Worm (Caenorhabditis elegans) whole organism, L1 larva: Measurements from ENCODE around the gene C04A11.1.

Experiments used
- C04F5.9 ChIP-seq: sonication (generic microtip); optimal IDR thresholded peaks from 2 replicates; lab custom pipeline; 2016; ENCODE audit warnings: missing genetic modification characterization, missing compliant biosample characterization
- aly-2 ChIP-seq: fragments of 150-350 bp; optimal IDR thresholded peaks from 2 replicates; lab custom pipeline; 2014; ENCODE audit warnings: missing biosample characterization, missing genetic modification characterization
- blmp-1 ChIP-seq: fragments of 150-350 bp; optimal IDR thresholded peaks from 2 replicates; lab custom pipeline; 2014; ENCODE audit warnings: missing biosample characterization, missing genetic modification characterization
- ceh-8 ChIP-seq: fragments of 200-800 bp; sonication (Bioruptor generic); optimal IDR thresholded peaks from 2 replicates; lab custom pipeline; 2018; ENCODE audit warnings: mild to moderate bottlenecking, missing genetic modification characterization, moderate library complexity, missing compliant biosample characterization
- ceh-88 ChIP-seq: fragments of 200-800 bp; sonication (Bioruptor generic); IDR thresholded peaks from 2 replicates; pipeline ENCODE4 v1.3.6; 2022; ENCODE audit warnings: missing genetic modification characterization, missing compliant biosample characterization
- dpl-1 ChIP-seq, 3 experiments: fragments of 150-350 bp in 2 of 3; sonication (generic microtip) in 1 of 3; optimal IDR thresholded peaks; 2 replicates each; lab custom pipeline; 2014 to 2017; ENCODE audit warnings: missing biosample characterization in 3 of 3, missing genetic modification characterization in 3 of 3, missing genetic modification reagents in 3 of 3
- fkh-10 ChIP-seq: sonication (generic microtip); optimal IDR thresholded peaks from 2 replicates; lab custom pipeline; 2017; ENCODE audit warnings: missing biosample characterization, missing genetic modification reagents, missing genetic modification characterization
- irx-1 ChIP-seq: sonication (generic microtip); optimal IDR thresholded peaks from 2 replicates; lab custom pipeline; 2016; ENCODE audit warnings: missing genetic modification characterization, missing compliant biosample characterization
- isw-1 ChIP-seq: fragments of 200-800 bp; sonication (Bioruptor generic); IDR thresholded peaks from 2 replicates; pipeline ENCODE4 v1.3.6; 2022; ENCODE audit warnings: missing genetic modification characterization, missing compliant biosample characterization
- lin-13 ChIP-seq: fragments of 150-350 bp; optimal IDR thresholded peaks from 2 replicates; lab custom pipeline; 2014; ENCODE audit warnings: missing biosample characterization, missing genetic modification reagents, missing genetic modification characterization
- lin-14 ChIP-seq: fragments of 200-800 bp; sonication (Bioruptor generic); optimal IDR thresholded peaks from 2 replicates; lab custom pipeline; 2018; ENCODE audit warnings: mild to moderate bottlenecking, missing genetic modification characterization, moderate library complexity, missing compliant biosample characterization
- lin-35 ChIP-seq, 2 experiments: fragments of 150-350 bp; optimal IDR thresholded peaks; 2 replicates each; lab custom pipeline; 2014; ENCODE audit warnings: missing biosample characterization in 2 of 2, missing genetic modification characterization in 2 of 2, missing genetic modification reagents in 2 of 2
- lir-3 ChIP-seq: sonication (generic microtip); optimal IDR thresholded peaks from 2 replicates; lab custom pipeline; 2016; ENCODE audit warnings: mild to moderate bottlenecking, missing genetic modification characterization, moderate library complexity, missing compliant biosample characterization; ENCODE audit not compliant: poor library complexity
- lsy-2 ChIP-seq, 2 experiments: fragments of 150-350 bp; optimal IDR thresholded peaks; 2 replicates each; lab custom pipeline; 2014; ENCODE audit warnings: missing biosample characterization in 2 of 2, missing genetic modification characterization in 2 of 2
- mdl-1 ChIP-seq, 2 experiments: fragments of 150-350 bp; optimal IDR thresholded peaks; 2 replicates each; lab custom pipeline; 2014 to 2017; ENCODE audit warnings: missing biosample characterization in 2 of 2, missing genetic modification characterization in 2 of 2, inconsistent platforms in 1 of 2
- nhr-19 ChIP-seq: fragments of 200-800 bp; sonication (Bioruptor generic); conservative IDR thresholded peaks from 2 replicates; pipeline ENCODE4 v1.3.6; 2022; ENCODE audit warnings: missing genetic modification characterization, missing compliant biosample characterization
- nhr-20 ChIP-seq: sonication (generic microtip); optimal IDR thresholded peaks from 2 replicates; lab custom pipeline; 2016; ENCODE audit warnings: mild to moderate bottlenecking, missing genetic modification characterization, missing compliant biosample characterization
- nhr-47 ChIP-seq: sonication (generic microtip); optimal IDR thresholded peaks from 2 replicates; lab custom pipeline; 2016; ENCODE audit warnings: mild to moderate bottlenecking, missing genetic modification characterization, moderate library complexity, missing compliant biosample characterization
- nhr-71 ChIP-seq: sonication (generic microtip); optimal IDR thresholded peaks from 2 replicates; lab custom pipeline; 2016; ENCODE audit warnings: mild to moderate bottlenecking, missing genetic modification characterization, moderate library complexity, missing compliant biosample characterization
- nhr-76 ChIP-seq: sonication (generic microtip); optimal IDR thresholded peaks from 2 replicates; lab custom pipeline; 2017; ENCODE audit warnings: missing biosample characterization, missing genetic modification characterization
- nhr-84 ChIP-seq: sonication (generic microtip); optimal IDR thresholded peaks from 2 replicates; lab custom pipeline; 2017; ENCODE audit warnings: missing biosample characterization, missing genetic modification characterization
- rnt-1 ChIP-seq: sonication (generic microtip); optimal IDR thresholded peaks from 2 replicates; lab custom pipeline; 2016; ENCODE audit warnings: mild to moderate bottlenecking, missing genetic modification characterization, moderate library complexity, missing compliant biosample characterization
- skn-1 ChIP-seq: fragments of 150-350 bp; optimal IDR thresholded peaks from 2 replicates; lab custom pipeline; 2014; ENCODE audit warnings: missing biosample characterization, missing genetic modification characterization
- snpc-4 ChIP-seq: fragments of 150-350 bp; optimal IDR thresholded peaks from 2 replicates; lab custom pipeline; 2014; ENCODE audit warnings: missing biosample characterization, missing genetic modification characterization
- snu-23 ChIP-seq: sonication (generic microtip); optimal IDR thresholded peaks from 2 replicates; lab custom pipeline; 2016; ENCODE audit warnings: missing genetic modification characterization, missing compliant biosample characterization
- sptf-1 ChIP-seq: fragments of 150-350 bp; optimal IDR thresholded peaks from 2 replicates; lab custom pipeline; 2014; ENCODE audit warnings: missing biosample characterization, missing genetic modification characterization
- swsn-7 ChIP-seq: sonication (generic microtip); optimal IDR thresholded peaks from 2 replicates; lab custom pipeline; 2016; ENCODE audit warnings: missing genetic modification characterization, missing compliant biosample characterization
- unc-130 ChIP-seq: fragments of 150-350 bp; optimal IDR thresholded peaks from 2 replicates; lab custom pipeline; 2017; ENCODE audit warnings: missing biosample characterization, missing genetic modification characterization, inconsistent platforms
- unc-62 ChIP-seq: fragments of 150-350 bp; optimal IDR thresholded peaks from 2 replicates; lab custom pipeline; 2014; ENCODE audit warnings: missing biosample characterization, missing genetic modification reagents, missing genetic modification characterization
- vab-15 ChIP-seq: sonication (generic microtip); optimal IDR thresholded peaks from 2 replicates; lab custom pipeline; 2017; ENCODE audit warnings: missing genotype, mild to moderate bottlenecking, missing genetic modification characterization, missing compliant biosample characterization
- zag-1 ChIP-seq: fragments of 150-350 bp; optimal IDR thresholded peaks from 2 replicates; lab custom pipeline; 2014; ENCODE audit warnings: missing biosample characterization, missing genetic modification characterization

Gene C04A11.1

DNA sequence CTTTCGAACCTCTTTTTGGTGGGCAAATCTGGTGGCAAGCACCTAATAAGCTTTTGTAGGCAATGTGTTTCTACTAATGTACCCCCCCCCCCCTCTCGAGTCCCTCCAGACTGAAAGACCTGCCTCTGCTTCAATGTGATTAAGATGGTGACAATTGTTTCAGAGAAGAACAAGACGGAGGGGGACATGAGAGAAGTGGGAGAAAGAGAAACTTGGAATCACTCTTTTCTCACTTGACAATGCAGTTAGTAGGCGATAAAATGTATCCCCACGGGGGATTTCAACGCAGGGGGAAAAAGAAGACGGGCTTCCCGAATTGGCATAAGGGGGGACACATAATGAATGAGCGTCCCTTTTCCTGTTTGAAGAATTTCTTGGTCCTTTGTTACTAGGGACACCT, 28.1 kb upstream of the C04A11.1 start:
- TF ChIP-seq nhr-71 (tag; lab: Kevin White, UChicago) (peak; percentile 17), ceh-8 (GFP tag; lab: Kevin White, UChicago) (peak; percentile 20), unc-62 (GFP tag; lab: Kevin White, UChicago) (no peak), lin-14 (GFP tag; lab: Kevin White, UChicago) (peak; percentile 59)

DNA sequence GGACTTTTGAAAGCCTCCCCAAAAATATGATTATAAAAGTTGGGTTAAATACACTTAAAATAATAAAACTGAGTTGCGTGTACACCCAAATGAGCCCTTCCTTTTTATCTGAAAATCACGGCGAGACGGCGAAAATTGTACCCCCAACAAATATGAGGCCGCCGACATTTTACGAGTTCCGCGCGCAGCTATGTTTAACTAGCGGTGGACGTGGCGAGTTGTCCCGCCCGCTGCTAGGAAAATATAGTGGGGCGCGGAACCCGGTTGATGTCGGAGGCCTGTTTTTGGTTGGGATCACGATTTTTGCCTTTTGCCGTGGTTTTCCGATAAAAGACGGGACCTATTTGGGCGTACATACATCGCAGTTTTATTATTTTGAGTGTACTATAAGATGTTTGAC, 27.3 kb upstream of the C04A11.1 start:
- TF ChIP-seq vab-15 (tag; lab: Kevin White, UChicago) (no peak), snpc-4 (tag; lab: Kevin White, UChicago) (peak; percentile 82), blmp-1 (no peak)

DNA sequence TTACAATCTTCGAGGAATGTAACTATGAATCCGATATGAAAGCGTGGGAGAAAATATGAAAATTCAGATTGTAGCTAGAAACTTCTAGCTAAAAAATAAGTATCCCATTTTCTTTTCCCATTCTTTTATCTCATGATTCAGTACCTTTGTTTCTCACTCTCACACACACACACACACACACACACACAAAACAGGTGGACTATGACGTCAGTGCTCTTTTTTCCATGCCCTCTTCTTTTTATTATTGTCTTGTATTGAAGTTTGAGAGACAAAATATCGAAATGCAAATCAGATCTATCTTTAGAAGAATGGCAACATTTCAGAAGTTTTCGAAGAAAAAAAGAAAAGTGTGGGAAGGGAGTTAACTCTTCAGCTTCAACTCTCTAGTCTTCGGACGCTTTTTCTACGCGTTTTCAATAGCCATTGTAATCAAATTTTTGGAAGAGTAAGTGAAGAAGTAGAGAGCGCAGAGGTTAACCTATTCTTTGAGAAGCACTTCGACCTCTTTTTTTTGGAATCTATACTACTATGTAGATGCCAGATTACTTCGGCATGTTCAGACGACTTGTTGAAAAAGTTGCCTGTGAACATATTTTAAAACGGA, 26.3 kb upstream of the C04A11.1 start:
- no peak for TF ChIP-seq nhr-76 (tag; lab: Kevin White, UChicago)
- no peak for TF ChIP-seq ceh-88 (GFP tag; lab: Robert Waterston, UW)
- no peak for TF ChIP-seq C04F5.9 (tag; lab: Kevin White, UChicago)
- peak; percentile 2 to 13 for TF ChIP-seq lsy-2 (tag; optimal IDR thresholded peaks at IDR 0.05; lab: Kevin White, UChicago)
- TF ChIP-seq lin-13 (GFP tag; lab: Kevin White, UChicago) = no peak
- TF ChIP-seq nhr-71 (tag; lab: Kevin White, UChicago) = peak; percentile 52
- TF ChIP-seq lir-3 (tag; lab: Kevin White, UChicago) = no peak
- TF ChIP-seq lin-35 (GFP tag; optimal IDR thresholded peaks at IDR 0.05; lab: Kevin White, UChicago) = no peak
- TF ChIP-seq rnt-1 (tag; lab: Kevin White, UChicago) = peak; percentile 56
- TF ChIP-seq nhr-84 = no peak
- TF ChIP-seq sptf-1 (tag; lab: Kevin White, UChicago) = no peak
- peak; percentile 65 for TF ChIP-seq fkh-10
- no peak for TF ChIP-seq dpl-1 (GFP tag; optimal IDR thresholded peaks at IDR 0.05; lab: Kevin White, UChicago)
- peak; percentile 33; the same call in 1 of the 2 replicates for TF ChIP-seq nhr-19 (GFP tag; lab: Robert Waterston, UW)
- TF ChIP-seq isw-1 = no peak
- peak; percentile 61 for TF ChIP-seq lin-14 (GFP tag; lab: Kevin White, UChicago)
- peak; percentile 13 for TF ChIP-seq snu-23 (GFP tag; lab: Kevin White, UChicago)
- no peak for TF ChIP-seq zag-1 (tag; lab: Kevin White, UChicago)

DNA sequence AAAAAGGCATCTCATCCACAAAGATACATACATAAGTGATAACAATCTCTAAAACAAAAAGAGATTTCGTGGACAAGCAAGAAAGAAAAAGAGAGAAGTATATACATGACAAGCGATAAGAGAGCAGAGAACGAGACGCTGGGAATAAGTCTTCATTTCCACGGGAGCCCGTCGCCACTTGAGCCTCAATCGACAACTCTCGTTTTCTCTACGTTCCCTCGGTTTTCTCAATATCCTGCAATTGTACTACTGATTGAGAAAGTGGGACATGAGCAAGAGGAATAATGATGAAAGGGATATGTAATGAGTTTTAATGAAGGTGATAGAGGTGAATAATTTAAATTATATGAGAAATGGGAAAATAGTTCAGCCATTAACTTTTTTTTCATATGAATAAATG, 22.8 kb upstream of the C04A11.1 start:
- no peak for TF ChIP-seq aly-2 (tag; lab: Kevin White, UChicago)
- TF ChIP-seq irx-1 (tag; lab: Kevin White, UChicago) = no peak
- peak; percentile 22 for TF ChIP-seq snu-23 (GFP tag; lab: Kevin White, UChicago)
- TF ChIP-seq unc-62 (GFP tag; lab: Kevin White, UChicago) = no peak
- peak; percentile 30 for TF ChIP-seq lin-14 (GFP tag; lab: Kevin White, UChicago)
- TF ChIP-seq nhr-71 (tag; lab: Kevin White, UChicago) = peak; percentile 41
- peak in 1 of 2 experiments; percentile 9 for TF ChIP-seq lsy-2 (tag; optimal IDR thresholded peaks at IDR 0.05; lab: Kevin White, UChicago)
- peak; percentile 58 for TF ChIP-seq rnt-1 (tag; lab: Kevin White, UChicago)
- TF ChIP-seq, all 84 proteins: peak for 5

DNA sequence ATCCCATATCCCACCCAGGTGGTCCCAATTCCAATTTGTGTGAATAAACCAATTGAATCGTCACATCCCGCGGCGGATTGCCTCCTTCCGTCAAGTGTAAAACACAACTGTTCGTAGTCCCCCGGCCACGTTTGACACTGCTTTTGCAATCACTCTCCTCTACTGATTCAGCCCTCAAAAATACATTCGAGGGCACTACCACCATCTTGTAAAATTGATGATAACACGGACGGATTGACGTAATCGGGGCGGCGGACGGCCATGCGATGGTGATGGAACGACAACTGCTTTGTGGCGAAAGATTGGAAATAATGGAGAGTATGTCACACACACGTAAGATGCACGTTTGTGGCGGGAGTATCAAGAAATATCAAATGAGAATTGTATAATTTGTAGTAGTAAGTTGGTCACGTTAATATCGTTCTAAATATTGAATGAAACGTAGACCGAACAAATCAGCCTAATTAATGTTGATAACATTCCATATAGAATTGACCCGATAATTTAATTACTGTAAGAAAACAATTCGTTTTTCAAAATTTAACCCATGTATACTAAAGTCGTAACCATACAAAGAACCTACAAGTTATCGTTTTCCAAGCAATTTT, 21.9 kb upstream of the C04A11.1 start:
- TF ChIP-seq nhr-71 (tag; lab: Kevin White, UChicago) = peak; percentile 66
- peak; percentile 83 for TF ChIP-seq rnt-1 (tag; lab: Kevin White, UChicago)
- peak; percentile 38 for TF ChIP-seq unc-130
- peak; percentile 37 for TF ChIP-seq nhr-19 (GFP tag; lab: Robert Waterston, UW)
- peak; percentile 24 for TF ChIP-seq swsn-7
- peak; percentile 42 for TF ChIP-seq snu-23 (GFP tag; lab: Kevin White, UChicago)
- peak; percentile 21 for TF ChIP-seq nhr-20 (tag; lab: Kevin White, UChicago)
- TF ChIP-seq lin-14 (GFP tag; lab: Kevin White, UChicago) = peak; percentile 87
- no peak for TF ChIP-seq irx-1 (tag; lab: Kevin White, UChicago)
- no peak for TF ChIP-seq nhr-47
- TF ChIP-seq lsy-2 (tag; optimal IDR thresholded peaks at IDR 0.05; lab: Kevin White, UChicago) = peak in 1 of 2 experiments; percentile 21
- peak in 1 of 2 experiments; percentile 3 for TF ChIP-seq mdl-1 (tag; optimal IDR thresholded peaks at IDR 0.05; lab: Kevin White, UChicago)
- TF ChIP-seq skn-1 (tag; lab: Kevin White, UChicago) = peak; percentile 3
- no peak for TF ChIP-seq lir-3 (tag; lab: Kevin White, UChicago)
- TF ChIP-seq, all 84 proteins: peak for 11
